Fruit fly (Drosophila melanogaster) S2 (cell line): ENCODE measurements around the gene CG8630.

Source experiments
- CG8478 ChIP-seq: fragments of >200 bp; optimal IDR thresholded peaks from 2 replicates; lab custom pipeline; 2018
- CTCF ChIP-seq, 2 experiments: fragments of >200 bp; optimal IDR thresholded peaks; 2 replicates each; lab custom pipeline; 2018

DNA sequence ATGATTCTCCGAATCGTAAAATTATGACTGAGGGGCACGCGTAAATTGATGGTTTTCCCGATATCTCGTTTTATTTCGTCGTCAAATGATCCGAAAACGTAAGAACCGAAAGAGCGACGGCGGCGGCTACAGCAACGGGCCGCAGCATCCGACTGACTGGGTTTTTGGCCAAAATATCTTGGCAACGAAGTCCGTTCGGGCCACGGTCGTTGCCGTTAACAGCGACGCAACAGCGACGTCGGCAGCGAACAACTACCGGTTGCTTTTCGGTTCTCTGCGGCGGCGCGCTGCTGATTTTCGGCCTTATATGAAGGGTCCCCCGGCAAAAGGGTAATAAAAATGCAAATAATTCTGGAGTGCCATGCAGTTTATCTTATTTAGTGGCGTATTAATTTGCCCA, 54.5 kb downstream of the CG8630 start, which contains the start of gene PK2-R2:
- TF ChIP-seq CG8478 (no peak), CTCF (optimal IDR thresholded peaks at IDR 0.05; lab: Kevin White, UChicago) (no peak)
